Worm (Caenorhabditis elegans) whole organism, late embryonic: Measurements from ENCODE around the gene srj-11.

Source experiments
- ama-1 ChIP-seq: fragments of 150-350 bp; optimal IDR thresholded peaks from 2 replicates; lab custom pipeline; 2014
- dmd-4 ChIP-seq: sonication (generic microtip); optimal IDR thresholded peaks from 2 replicates; lab custom pipeline; 2016; ENCODE audit warnings: borderline replicate concordance, missing genetic modification characterization, missing compliant biosample characterization
- ets-4 ChIP-seq: sonication (generic microtip); optimal IDR thresholded peaks from 2 replicates; lab custom pipeline; 2016; ENCODE audit warnings: missing genetic modification characterization, missing compliant biosample characterization
- hlh-8 ChIP-seq: sonication (generic microtip); optimal IDR thresholded peaks from 2 replicates; lab custom pipeline; 2016; ENCODE audit warnings: missing genotype, missing genetic modification characterization, missing compliant biosample characterization
- nhr-11 ChIP-seq: fragments of 150-350 bp; optimal IDR thresholded peaks from 2 replicates; lab custom pipeline; 2014; ENCODE audit warnings: missing biosample characterization, missing genetic modification characterization
- pha-4 ChIP-seq: fragments of 150-350 bp; optimal IDR thresholded peaks from 2 replicates; lab custom pipeline; 2018; ENCODE audit warnings: missing biosample characterization, missing genetic modification reagents, missing genetic modification characterization
- sox-4 ChIP-seq: sonication (generic microtip); optimal IDR thresholded peaks from 2 replicates; lab custom pipeline; 2017; ENCODE audit warnings: mild to moderate bottlenecking, missing genetic modification characterization, inconsistent platforms, missing compliant biosample characterization
- ztf-16 ChIP-seq: sonication (generic microtip); optimal IDR thresholded peaks from 2 replicates; lab custom pipeline; 2017; ENCODE audit warnings: missing genetic modification characterization, missing compliant biosample characterization

DNA sequence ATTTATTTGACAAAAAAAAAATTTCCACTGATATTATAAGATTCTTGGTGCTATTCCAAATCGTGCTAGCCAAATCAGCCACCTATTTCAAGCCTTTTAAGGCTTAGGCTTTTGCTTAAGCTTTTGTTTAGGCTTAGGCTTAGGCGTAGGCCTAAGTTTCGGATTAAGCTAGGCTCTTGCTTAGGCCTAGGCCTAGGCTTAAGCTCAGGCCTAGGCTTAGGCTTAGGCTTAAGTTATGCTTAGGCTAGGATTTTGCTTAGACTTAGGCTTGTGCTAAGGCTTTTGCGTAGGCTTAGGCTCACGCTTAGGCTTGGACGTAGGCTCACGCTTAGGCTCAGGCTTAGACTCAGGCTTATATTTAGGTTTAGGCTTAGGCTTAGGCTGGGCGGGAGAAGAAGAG, 11.1 kb upstream of the srj-11 start:
- no peak for TF ChIP-seq nhr-11 (tag; lab: Kevin White, UChicago)
- TF ChIP-seq ama-1: no peak
- TF ChIP-seq ets-4 (tag; lab: Kevin White, UChicago): no peak
- no peak for TF ChIP-seq hlh-8 (tag; lab: Kevin White, UChicago)
- no peak for TF ChIP-seq pha-4 (tag; lab: Kevin White, UChicago)
- TF ChIP-seq ztf-16 (tag; lab: Kevin White, UChicago): no peak
- no peak for TF ChIP-seq dmd-4 (tag; lab: Kevin White, UChicago)
- no peak for TF ChIP-seq sox-4 (tag; lab: Kevin White, UChicago)
